Fruit fly (Drosophila melanogaster) whole organism: ENCODE data around the gene Brd8.

Experiments used
- CG8478 ChIP-seq: fragments of >200 bp; optimal IDR thresholded peaks from 2 replicates; lab custom pipeline; 2018; ENCODE audit warnings: inconsistent platforms
- Dll ChIP-seq: fragments of >200 bp; optimal IDR thresholded peaks from 2 replicates; lab custom pipeline; 2017
- EcR ChIP-seq, 2 experiments: fragments of >200 bp; optimal IDR thresholded peaks; 2 replicates each; lab custom pipeline; 2017; ENCODE audit warnings: missing biosample characterization in 2 of 2, missing genetic modification characterization in 2 of 2, missing genetic modification reagents in 2 of 2
- pan ChIP-seq: fragments of >200 bp; optimal IDR thresholded peaks from 2 replicates; lab custom pipeline; 2017
- psq ChIP-seq: fragments of >200 bp; optimal IDR thresholded peaks from 2 replicates; lab custom pipeline; 2017
- usp ChIP-seq: fragments of >200 bp; optimal IDR thresholded peaks from 2 replicates; lab custom pipeline; 2017; ENCODE audit warnings: missing biosample characterization, missing genetic modification characterization, mixed read lengths

DNA sequence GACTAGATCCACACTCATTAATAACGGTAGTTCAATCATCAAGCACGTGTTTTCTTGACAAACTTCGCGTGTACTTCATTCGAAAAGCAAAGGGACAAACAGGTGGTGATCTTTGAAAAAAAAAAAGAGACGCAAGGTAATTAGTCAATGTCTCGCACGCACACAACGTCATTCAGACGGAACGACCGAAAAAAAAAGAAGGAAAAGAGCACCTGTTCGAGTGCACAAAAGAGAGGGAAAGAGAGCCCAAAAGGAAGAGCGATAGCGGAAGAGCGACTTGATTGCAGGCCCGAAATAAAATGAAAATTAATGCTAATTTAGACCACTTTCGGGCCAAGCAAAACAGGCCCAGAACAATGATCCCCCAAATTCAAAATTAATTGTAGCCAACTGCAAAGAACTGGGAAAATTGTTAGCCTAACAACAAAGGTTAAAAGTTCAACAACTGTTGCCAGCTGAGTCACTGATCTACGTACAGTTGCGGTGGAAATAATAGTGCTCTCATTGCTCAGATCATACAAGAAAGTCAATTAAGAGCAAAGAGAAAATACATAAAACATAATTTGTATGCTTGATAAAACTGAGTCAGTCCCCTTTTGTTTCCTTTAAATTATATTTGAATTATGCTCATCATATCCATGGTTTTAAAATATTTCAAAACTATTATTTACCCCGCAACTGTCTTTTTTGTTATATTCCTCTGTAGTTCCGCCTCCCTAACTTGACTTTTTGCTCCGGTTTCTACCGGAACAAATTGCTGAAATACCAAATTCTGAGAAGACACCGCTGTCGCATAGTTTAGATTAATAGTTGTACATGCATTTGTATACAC is 7.4 kb upstream of the Brd8 start:
- TF ChIP-seq pan (no peak), usp (no peak), CG8478 (lab: Kevin White, UChicago) (no peak), Dll (no peak), psq (lab: Kevin White, UChicago) (no peak), EcR (GFP tag; optimal IDR thresholded peaks at IDR 0.05; lab: Kevin White, UChicago) (no peak)
